Fruit fly (Drosophila melanogaster) whole organism, embryonic: ENCODE data around the gene CG7058.
A peak's percentile ranks its signal among the peaks of the same experiment; 100 is the strongest.

Source experiments
- Bteb2 ChIP-seq: fragments of 200-800 bp; sonication (Bioruptor generic); optimal IDR thresholded peaks from 2 replicates; lab custom pipeline; 2016; ENCODE audit warnings: missing biosample characterization, missing genetic modification characterization
- CG10959 ChIP-seq: fragments of 200-800 bp; sonication (Bioruptor generic); IDR thresholded peaks from 2 replicates; pipeline ENCODE4 v1.3.6; 2022; ENCODE audit warnings: missing biosample characterization, missing genetic modification characterization
- CG10979 ChIP-seq: fragments of 200-800 bp; sonication (Bioruptor generic); optimal IDR thresholded peaks from 2 replicates; lab custom pipeline; 2018; ENCODE audit warnings: missing biosample characterization, mild to moderate bottlenecking, missing genetic modification characterization, moderate library complexity
- CG11723 ChIP-seq: fragments of 200-800 bp; sonication (Bioruptor generic); optimal IDR thresholded peaks from 2 replicates; lab custom pipeline; 2017; ENCODE audit warnings: missing biosample characterization, mild to moderate bottlenecking, missing genetic modification characterization
- CG12391 ChIP-seq: fragments of 200-800 bp; sonication (Bioruptor generic); optimal IDR thresholded peaks from 3 replicates; lab custom pipeline; 2018; ENCODE audit warnings: missing biosample characterization, mild to moderate bottlenecking, missing genetic modification characterization, moderate library complexity
- CG13296 ChIP-seq: fragments of 200-800 bp; sonication (Bioruptor generic); optimal IDR thresholded peaks from 3 replicates; lab custom pipeline; 2018; ENCODE audit warnings: missing biosample characterization, mild to moderate bottlenecking, missing genetic modification characterization
- CG15514 ChIP-seq: fragments of 200-800 bp; sonication (Bioruptor generic); optimal IDR thresholded peaks from 3 replicates; lab custom pipeline; 2017; ENCODE audit warnings: missing biosample characterization, missing genetic modification characterization, mild to moderate bottlenecking, moderate library complexity, missing genetic modification reagents
- CG16863 ChIP-seq: fragments of 200-800 bp; sonication (Bioruptor generic); optimal IDR thresholded peaks from 3 replicates; lab custom pipeline; 2016; ENCODE audit warnings: missing biosample characterization, missing genetic modification characterization
- CG1792 ChIP-seq: fragments of 200-800 bp; sonication (Bioruptor generic); optimal IDR thresholded peaks from 2 replicates; lab custom pipeline; 2016; ENCODE audit warnings: missing biosample characterization, missing genetic modification characterization
- CG1832 ChIP-seq: fragments of 200-800 bp; sonication (Bioruptor generic); optimal IDR thresholded peaks from 2 replicates; lab custom pipeline; 2017; ENCODE audit warnings: missing biosample characterization, mild to moderate bottlenecking, missing genetic modification characterization, inconsistent platforms
- CG18619 ChIP-seq: fragments of 200-800 bp; sonication (Bioruptor generic); optimal IDR thresholded peaks from 3 replicates; lab custom pipeline; 2017; ENCODE audit warnings: missing biosample characterization, mild to moderate bottlenecking, missing genetic modification characterization
- CG32532 ChIP-seq: fragments of 200-800 bp; sonication (Bioruptor generic); IDR thresholded peaks from 2 replicates; pipeline ENCODE4 v1.3.6; 2022; ENCODE audit warnings: missing biosample characterization, missing genetic modification characterization
- CG32767 ChIP-seq: fragments of 200-800 bp; sonication (Bioruptor generic); IDR thresholded peaks from 2 replicates; pipeline ENCODE4 v1.3.6; 2022; ENCODE audit warnings: missing biosample characterization, missing genetic modification characterization
- CG34376 ChIP-seq: fragments of 200-800 bp; sonication (Bioruptor generic); optimal IDR thresholded peaks from 2 replicates; lab custom pipeline; 2018; ENCODE audit warnings: missing biosample characterization, mild to moderate bottlenecking, missing genetic modification characterization
- CG3995 ChIP-seq: fragments of 200-800 bp; sonication (Bioruptor generic); optimal IDR thresholded peaks from 3 replicates; lab custom pipeline; 2016; ENCODE audit warnings: missing biosample characterization, missing genetic modification characterization
- CG6175 ChIP-seq: fragments of 200-800 bp; sonication (Bioruptor generic); IDR thresholded peaks from 3 replicates; pipeline ENCODE4 v1.3.6; 2022; ENCODE audit warnings: missing biosample characterization, missing genetic modification characterization
- CG6272 ChIP-seq: fragments of 200-800 bp; sonication (Bioruptor generic); IDR thresholded peaks from 2 replicates; pipeline ENCODE4 v1.3.6; 2022; ENCODE audit warnings: missing biosample characterization, missing genetic modification characterization
- CG8944 ChIP-seq: fragments of 200-800 bp; sonication (Bioruptor generic); optimal IDR thresholded peaks from 3 replicates; lab custom pipeline; 2016; ENCODE audit warnings: missing biosample characterization, missing genetic modification characterization
- CoRest ChIP-seq: fragments of 200-800 bp; sonication (Bioruptor generic); optimal IDR thresholded peaks from 3 replicates; lab custom pipeline; 2018; ENCODE audit warnings: missing biosample characterization, mild to moderate bottlenecking, missing genetic modification characterization, moderate library complexity
- D ChIP-seq, 2 experiments: fragments of 200-800 bp in 1 of 2; fragments of >200 bp in 1 of 2; sonication (Bioruptor generic) in 1 of 2; optimal IDR thresholded peaks; 2 replicates in 1 of 2; 3 replicates in 1 of 2; lab custom pipeline; 2017; ENCODE audit warnings: mild to moderate bottlenecking in 1 of 2, missing biosample characterization in 1 of 2, missing genetic modification characterization in 1 of 2, missing genetic modification reagents in 1 of 2
- Fer3 ChIP-seq: fragments of 200-800 bp; sonication (Bioruptor generic); optimal IDR thresholded peaks from 2 replicates; lab custom pipeline; 2018; ENCODE audit warnings: missing biosample characterization, mild to moderate bottlenecking, missing genetic modification characterization, moderate library complexity
- Hand ChIP-seq: fragments of 200-800 bp; sonication (Bioruptor generic); optimal IDR thresholded peaks from 2 replicates; lab custom pipeline; 2017; ENCODE audit warnings: mild to moderate bottlenecking, missing biosample characterization, missing genetic modification reagents, missing genetic modification characterization
- Hmx ChIP-seq: fragments of 200-800 bp; sonication (Bioruptor generic); optimal IDR thresholded peaks from 2 replicates; lab custom pipeline; 2016; ENCODE audit warnings: missing biosample characterization, missing genetic modification characterization
- Hr39 ChIP-seq: fragments of >200 bp; optimal IDR thresholded peaks from 2 replicates; lab custom pipeline; 2017
- Pdp1 ChIP-seq, 2 experiments: fragments of 200-800 bp; sonication (Bioruptor generic); optimal IDR thresholded peaks; 3 replicates each; lab custom pipeline; 2016; ENCODE audit warnings: missing biosample characterization in 2 of 2, missing genetic modification characterization in 2 of 2, mild to moderate bottlenecking in 1 of 2, moderate library complexity in 1 of 2
- Stat92E ChIP-seq, 3 experiments: fragments of >200 bp in 2 of 3; fragments of 200-800 bp in 1 of 3; sonication (Bioruptor generic) in 1 of 3; optimal IDR thresholded peaks; 2 replicates each; lab custom pipeline; 2017 to 2019; ENCODE audit warnings: missing biosample characterization in 3 of 3, missing genetic modification characterization in 3 of 3, mild to moderate bottlenecking in 1 of 3, moderate library complexity in 1 of 3
- abd-A ChIP-seq: fragments of 200-800 bp; sonication (Bioruptor generic); optimal IDR thresholded peaks from 3 replicates; lab custom pipeline; 2019; ENCODE audit warnings: missing biosample characterization, mild to moderate bottlenecking, missing genetic modification characterization, moderate library complexity
- ash1 ChIP-seq: fragments of 200-800 bp; sonication (Bioruptor generic); optimal IDR thresholded peaks from 2 replicates; lab custom pipeline; 2018; ENCODE audit warnings: missing biosample characterization, mild to moderate bottlenecking, missing genetic modification characterization
- chif ChIP-seq, 2 experiments: fragments of 200-800 bp; sonication (Bioruptor generic); optimal IDR thresholded peaks; 3 replicates each; lab custom pipeline; 2016; ENCODE audit warnings: missing biosample characterization in 2 of 2, missing genetic modification characterization in 2 of 2
- ci ChIP-seq: fragments of 200-800 bp; sonication (Bioruptor generic); IDR thresholded peaks from 3 replicates; pipeline ENCODE4 v1.3.6; 2022; ENCODE audit warnings: missing biosample characterization, missing genetic modification characterization
- eve ChIP-seq, 2 experiments: fragments of >200 bp; optimal IDR thresholded peaks; 2 replicates each; lab custom pipeline; 2017; ENCODE audit warnings: missing biosample characterization in 2 of 2, missing genetic modification characterization in 2 of 2
- fd64A ChIP-seq: fragments of 200-800 bp; sonication (Bioruptor generic); optimal IDR thresholded peaks from 3 replicates; lab custom pipeline; 2018; ENCODE audit warnings: missing biosample characterization, mild to moderate bottlenecking, missing genetic modification characterization
- fu2 ChIP-seq: fragments of 200-800 bp; sonication (Bioruptor generic); optimal IDR thresholded peaks from 2 replicates; lab custom pipeline; 2016; ENCODE audit warnings: missing biosample characterization, missing genetic modification characterization
- gfzf ChIP-seq: fragments of 200-800 bp; sonication (Bioruptor generic); optimal IDR thresholded peaks from 2 replicates; lab custom pipeline; 2016; ENCODE audit warnings: missing biosample characterization, mild to moderate bottlenecking, missing genetic modification characterization, moderate library complexity
- grau ChIP-seq: fragments of 200-800 bp; optimal IDR thresholded peaks from 3 replicates; lab custom pipeline; 2019; ENCODE audit warnings: missing biosample characterization, mild to moderate bottlenecking, missing genetic modification characterization, moderate library complexity
- gsb-n ChIP-seq: fragments of 200-800 bp; sonication (Bioruptor generic); optimal IDR thresholded peaks from 3 replicates; lab custom pipeline; 2018; ENCODE audit warnings: missing biosample characterization, mild to moderate bottlenecking, missing genetic modification characterization
- hb ChIP-seq: fragments of 200-800 bp; sonication (Bioruptor generic); IDR thresholded peaks from 3 replicates; pipeline ENCODE4 v1.3.6; 2022; ENCODE audit warnings: missing biosample characterization, missing genetic modification characterization; ENCODE audit not compliant: partially characterized antibody
- ind ChIP-seq: fragments of 200-800 bp; sonication (Bioruptor generic); optimal IDR thresholded peaks from 3 replicates; lab custom pipeline; 2016; ENCODE audit warnings: missing biosample characterization, missing genetic modification characterization
- lilli ChIP-seq: fragments of 200-800 bp; sonication (Bioruptor generic); optimal IDR thresholded peaks from 3 replicates; lab custom pipeline; 2016; ENCODE audit warnings: missing biosample characterization, missing genetic modification characterization
- lmd ChIP-seq: fragments of 200-800 bp; sonication (Bioruptor generic); IDR thresholded peaks from 2 replicates; pipeline ENCODE4 v1.3.6; 2022; ENCODE audit warnings: missing biosample characterization, missing genetic modification characterization
- mld ChIP-seq: fragments of 200-800 bp; sonication (Bioruptor generic); IDR thresholded peaks from 3 replicates; pipeline ENCODE4 v1.3.6; 2022; ENCODE audit warnings: missing biosample characterization, missing genetic modification characterization; ENCODE audit not compliant: partially characterized antibody
- pnt ChIP-seq: fragments of 200-800 bp; sonication (Bioruptor generic); optimal IDR thresholded peaks from 3 replicates; lab custom pipeline; 2016; ENCODE audit warnings: missing biosample characterization, missing genetic modification characterization
- ranshi ChIP-seq: fragments of 200-800 bp; sonication (Bioruptor generic); IDR thresholded peaks from 2 replicates; pipeline ENCODE4 v1.3.6; 2022; ENCODE audit warnings: missing biosample characterization, missing genetic modification characterization
- rib ChIP-seq: fragments of 200-800 bp; sonication (Bioruptor generic); IDR thresholded peaks from 2 replicates; pipeline ENCODE4 v1.3.6; 2022; ENCODE audit warnings: missing biosample characterization, missing genetic modification characterization
- row ChIP-seq: fragments of 200-800 bp; sonication (Bioruptor generic); IDR thresholded peaks from 3 replicates; pipeline ENCODE4 v1.3.6; 2022; ENCODE audit warnings: missing biosample characterization, missing genetic modification characterization
- sd ChIP-seq: fragments of 200-800 bp; sonication (Bioruptor generic); optimal IDR thresholded peaks from 3 replicates; lab custom pipeline; 2018; ENCODE audit warnings: missing biosample characterization, mild to moderate bottlenecking, missing genetic modification characterization, moderate library complexity
- sisA ChIP-seq: fragments of 200-800 bp; sonication (Bioruptor generic); IDR thresholded peaks from 2 replicates; pipeline ENCODE4 v1.3.6; 2022; ENCODE audit warnings: missing biosample characterization, missing genetic modification characterization
- tio ChIP-seq: fragments of 200-800 bp; sonication (Bioruptor generic); optimal IDR thresholded peaks from 2 replicates; lab custom pipeline; 2017; ENCODE audit warnings: missing biosample characterization, missing genetic modification characterization, inconsistent platforms
- wek ChIP-seq: fragments of 200-800 bp; sonication (Bioruptor generic); optimal IDR thresholded peaks from 3 replicates; lab custom pipeline; 2018; ENCODE audit warnings: missing biosample characterization, mild to moderate bottlenecking, missing genetic modification characterization, moderate library complexity
- wor ChIP-seq: fragments of 200-800 bp; sonication (Bioruptor generic); IDR thresholded peaks from 2 replicates; pipeline ENCODE4 v1.3.6; 2022; ENCODE audit warnings: missing biosample characterization, missing genetic modification characterization

Gene CG7058

DNA sequence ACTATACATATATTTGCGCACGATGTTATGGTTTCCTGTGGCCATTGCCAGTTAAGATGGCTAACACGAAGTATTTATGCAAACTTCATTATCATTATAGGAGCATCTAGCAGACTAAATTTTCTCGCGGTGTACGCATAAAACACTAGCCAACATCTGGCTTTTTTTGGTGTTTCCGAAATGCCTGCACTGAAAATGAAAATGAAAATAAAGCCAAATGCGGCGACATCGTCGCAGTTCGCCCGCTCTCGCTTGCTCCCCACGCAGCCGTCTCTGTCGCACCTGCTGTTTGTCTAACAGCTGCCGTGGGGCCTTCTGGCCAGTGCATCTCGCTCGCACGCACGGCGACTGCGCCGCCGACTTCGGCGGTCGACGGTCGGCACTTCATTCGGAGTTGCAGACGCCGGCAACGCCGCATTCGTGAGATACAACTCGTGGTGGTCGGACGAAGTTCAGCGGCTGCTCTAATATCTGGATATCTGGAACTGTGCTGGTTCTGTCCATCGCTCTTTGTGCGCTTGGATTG, 31.6 kb upstream of the CG7058 start, which contains the start of gene CG6891 (continued):
- peak; percentile 16 to 23 for TF ChIP-seq chif (GFP tag; optimal IDR thresholded peaks at IDR 0.05; lab: Kevin White, UChicago)
- peak; percentile 7 for TF ChIP-seq sd (tag; lab: Kevin White, UChicago)
- no peak for TF ChIP-seq CG6175 (GFP tag; lab: Robert Waterston, UW)
- no peak for TF ChIP-seq CG6272 (GFP tag; lab: Robert Waterston, UW)
- no peak for TF ChIP-seq gsb-n
- TF ChIP-seq CG11723, result no peak
- TF ChIP-seq ranshi (GFP tag; lab: Robert Waterston, UW), result 0 out of 2 replicates have a peak, but pooled peaks have one; percentile 19
- TF ChIP-seq CG32767, result no peak
- no peak for TF ChIP-seq CG32532 (GFP tag; lab: Robert Waterston, UW)
- no peak for TF ChIP-seq fu2 (GFP tag; lab: Kevin White, UChicago)
- TF ChIP-seq CG34376 (GFP tag; lab: Kevin White, UChicago), result no peak
- no peak for TF ChIP-seq Fer3 (tag; lab: Kevin White, UChicago)
- no peak for TF ChIP-seq D (optimal IDR thresholded peaks at IDR 0.05; lab: Kevin White, UChicago)
- no peak for TF ChIP-seq D (GFP tag; optimal IDR thresholded peaks at IDR 0.05; lab: Kevin White, UChicago)
- no peak for TF ChIP-seq gfzf (GFP tag; lab: Kevin White, UChicago)
- peak; percentile 20 for TF ChIP-seq CG10979
- no peak for TF ChIP-seq Hmx (GFP tag; lab: Kevin White, UChicago)
- TF ChIP-seq pnt, result peak; percentile 22
- TF ChIP-seq lmd, result peak; percentile 46
- 0 out of 2 replicates have a peak, but pooled peaks have one; percentile 17 for TF ChIP-seq CG10959 (GFP tag; lab: Robert Waterston, UW)
- no peak for TF ChIP-seq lilli (GFP tag; lab: Kevin White, UChicago)
- TF ChIP-seq CG15514, result peak; percentile 5
- TF ChIP-seq wor (GFP tag; lab: Robert Waterston, UW), result no peak
- no peak for TF ChIP-seq ash1 (GFP tag; lab: Kevin White, UChicago)
- no peak for TF ChIP-seq hb (GFP tag; lab: Robert Waterston, UW)
- TF ChIP-seq eve (GFP tag; optimal IDR thresholded peaks at IDR 0.05; lab: Kevin White, UChicago), result no peak
- TF ChIP-seq abd-A (tag; lab: Kevin White, UChicago), result no peak
- TF ChIP-seq row (GFP tag; lab: Robert Waterston, UW), result peak; percentile 86
- TF ChIP-seq CG13296 (GFP tag; lab: Kevin White, UChicago), result no peak
- peak; percentile 30 for TF ChIP-seq grau (tag; lab: Kevin White, UChicago)
- TF ChIP-seq tio (GFP tag; lab: Kevin White, UChicago), result no peak
- TF ChIP-seq fd64A, result no peak
- TF ChIP-seq Stat92E (GFP tag; optimal IDR thresholded peaks at IDR 0.05; lab: Kevin White, UChicago), result peak in 1 of 3 experiments; percentile 1
- TF ChIP-seq Bteb2 (GFP tag; lab: Kevin White, UChicago), result no peak
- peak; percentile 13 for TF ChIP-seq CG16863 (GFP tag; lab: Kevin White, UChicago)
- TF ChIP-seq Pdp1 (GFP tag; optimal IDR thresholded peaks at IDR 0.05; lab: Kevin White, UChicago), result peak; percentile 7 to 24
- no peak for TF ChIP-seq CG18619 (GFP tag; lab: Kevin White, UChicago)
- TF ChIP-seq sisA, result peak; percentile 18; the same call in 1 of the 2 replicates
- no peak for TF ChIP-seq CG3995
- TF ChIP-seq Hand (GFP tag; lab: Kevin White, UChicago), result no peak
- no peak for TF ChIP-seq CG8944 (GFP tag; lab: Kevin White, UChicago)
- TF ChIP-seq rib, result no peak
- no peak for TF ChIP-seq Hr39 (lab: Kevin White, UChicago)
- TF ChIP-seq CoRest (tag; lab: Kevin White, UChicago), result peak; percentile 16
- peak; percentile 69 for TF ChIP-seq ci
- peak; percentile 92 for TF ChIP-seq CG1832 (GFP tag; lab: Kevin White, UChicago)
- no peak for TF ChIP-seq CG1792
- no peak for TF ChIP-seq wek
- TF ChIP-seq ind, result peak; percentile 26
- TF ChIP-seq CG12391 (tag; lab: Kevin White, UChicago), result peak; percentile 19
- no peak for TF ChIP-seq mld (GFP tag; lab: Robert Waterston, UW)
